Fruit fly (Drosophila melanogaster): ENCODE measurements around the gene Alg10.

dm6 chr3L:11147675-11148074 is 17.1 kb upstream of the Alg10 start:
- TF ChIP-seq Abd-B (GFP tag; optimal IDR thresholded peaks at IDR 0.05), result no peak
- TF ChIP-seq luna (GFP tag; optimal IDR thresholded peaks at IDR 0.05), result no peak
- no peak for TF ChIP-seq gt (GFP tag; IDR thresholded peaks at IDR 0.05)
- TF ChIP-seq h (optimal IDR thresholded peaks at IDR 0.05), result no peak
- TF ChIP-seq CG4328 (GFP tag; optimal IDR thresholded peaks at IDR 0.05), result no peak
- TF ChIP-seq yki (optimal IDR thresholded peaks at IDR 0.05), result no peak
- TF ChIP-seq MBD-R2 (GFP tag; IDR thresholded peaks at IDR 0.05), result no peak
- TF ChIP-seq CG14441 (GFP tag; IDR thresholded peaks at IDR 0.05), result no peak
- no peak for TF ChIP-seq nerfin-2 (GFP tag; IDR thresholded peaks at IDR 0.05; ENCODE audit: partially characterized antibody)
- no peak for TF ChIP-seq ATbp (GFP tag; optimal IDR thresholded peaks at IDR 0.05)
- no peak for TF ChIP-seq emc (GFP tag; optimal IDR thresholded peaks at IDR 0.05)
- TF ChIP-seq Dp (GFP tag; optimal IDR thresholded peaks at IDR 0.05), result no peak
- TF ChIP-seq CG12659 (GFP tag; optimal IDR thresholded peaks at IDR 0.05), result no peak
- no peak for TF ChIP-seq CG13624 (GFP tag; optimal IDR thresholded peaks at IDR 0.05)

Data from whole organism, embryonic.